Fruit fly (Drosophila melanogaster) whole organism, embryonic: Measurements from ENCODE around the gene CG33288.

Source experiments
- Awh ChIP-seq: fragments of 200-800 bp; sonication (Bioruptor generic); IDR thresholded peaks from 2 replicates; pipeline ENCODE4, ENCODE4 v1.3.6; 2022; ENCODE audit warnings: missing biosample characterization, missing genetic modification characterization
- BEAF-32 ChIP-seq: fragments of 200-800 bp; sonication (Bioruptor generic); optimal IDR thresholded peaks from 3 replicates; lab custom pipeline; 2017; ENCODE audit warnings: missing biosample characterization, missing genetic modification characterization, mild to moderate bottlenecking, moderate library complexity, missing genetic modification reagents
- Bdp1 ChIP-seq: fragments of 200-800 bp; sonication (Bioruptor generic); optimal IDR thresholded peaks from 3 replicates; lab custom pipeline; 2016; ENCODE audit warnings: missing biosample characterization, missing genetic modification characterization
- CG11696 ChIP-seq: fragments of 200-800 bp; sonication (Bioruptor generic); IDR thresholded peaks from 2 replicates; pipeline ENCODE4 v1.3.6; 2022; ENCODE audit warnings: missing biosample characterization, missing genetic modification characterization
- CG11723 ChIP-seq: fragments of 200-800 bp; sonication (Bioruptor generic); optimal IDR thresholded peaks from 2 replicates; lab custom pipeline; 2017; ENCODE audit warnings: missing biosample characterization, mild to moderate bottlenecking, missing genetic modification characterization
- CG1233 ChIP-seq: fragments of 200-800 bp; sonication (Bioruptor generic); optimal IDR thresholded peaks from 4 replicates; lab custom pipeline; 2018; ENCODE audit warnings: missing biosample characterization, mild to moderate bottlenecking, missing genetic modification characterization
- CG1602 ChIP-seq: fragments of 200-800 bp; sonication (Bioruptor generic); optimal IDR thresholded peaks from 3 replicates; lab custom pipeline; 2016; ENCODE audit warnings: missing biosample characterization, missing genetic modification characterization
- CG1603 ChIP-seq: fragments of 200-800 bp; sonication (Bioruptor generic); optimal IDR thresholded peaks from 2 replicates; lab custom pipeline; 2019; ENCODE audit warnings: missing biosample characterization, mild to moderate bottlenecking, missing genetic modification characterization, moderate library complexity
- CG18619 ChIP-seq: fragments of 200-800 bp; sonication (Bioruptor generic); optimal IDR thresholded peaks from 3 replicates; lab custom pipeline; 2017; ENCODE audit warnings: missing biosample characterization, mild to moderate bottlenecking, missing genetic modification characterization
- CG3163 ChIP-seq: fragments of 200-800 bp; sonication (Bioruptor generic); optimal IDR thresholded peaks from 3 replicates; lab custom pipeline; 2016; ENCODE audit warnings: missing biosample characterization, missing genetic modification characterization
- CG32532 ChIP-seq: fragments of 200-800 bp; sonication (Bioruptor generic); IDR thresholded peaks from 2 replicates; pipeline ENCODE4 v1.3.6; 2022; ENCODE audit warnings: missing biosample characterization, missing genetic modification characterization
- CG3726 ChIP-seq: fragments of 200-800 bp; sonication (Bioruptor generic); IDR thresholded peaks from 3 replicates; pipeline ENCODE4, ENCODE4 v1.3.6; 2022; ENCODE audit warnings: missing biosample characterization, missing genetic modification characterization
- CG4360 ChIP-seq: fragments of 200-800 bp; sonication (Bioruptor generic); IDR thresholded peaks from 2 replicates; pipeline ENCODE4 v1.3.6; 2022; ENCODE audit warnings: missing biosample characterization, missing genetic modification characterization
- CG6175 ChIP-seq: fragments of 200-800 bp; sonication (Bioruptor generic); IDR thresholded peaks from 3 replicates; pipeline ENCODE4 v1.3.6; 2022; ENCODE audit warnings: missing biosample characterization, missing genetic modification characterization
- CG6272 ChIP-seq: fragments of 200-800 bp; sonication (Bioruptor generic); IDR thresholded peaks from 2 replicates; pipeline ENCODE4 v1.3.6; 2022; ENCODE audit warnings: missing biosample characterization, missing genetic modification characterization
- CG7987 ChIP-seq: fragments of 200-800 bp; sonication (Bioruptor generic); optimal IDR thresholded peaks from 2 replicates; lab custom pipeline; 2018; ENCODE audit warnings: missing biosample characterization, mild to moderate bottlenecking, missing genetic modification characterization, moderate library complexity
- CG8281 ChIP-seq: fragments of 200-800 bp; sonication (Bioruptor generic); optimal IDR thresholded peaks from 2 replicates; lab custom pipeline; 2018; ENCODE audit warnings: missing biosample characterization, mild to moderate bottlenecking, missing genetic modification characterization, moderate library complexity
- CG8290 ChIP-seq, 3 experiments: fragments of 200-800 bp; sonication (Bioruptor generic); optimal IDR thresholded peaks; 2 replicates each; lab custom pipeline; 2016 to 2019; ENCODE audit warnings: missing biosample characterization in 3 of 3, missing genetic modification characterization in 3 of 3, mild to moderate bottlenecking in 2 of 3, moderate library complexity in 1 of 3
- CG8359 ChIP-seq: fragments of 200-800 bp; sonication (Bioruptor generic); optimal IDR thresholded peaks from 2 replicates; lab custom pipeline; 2017; ENCODE audit warnings: missing biosample characterization, mild to moderate bottlenecking, missing genetic modification characterization, borderline replicate concordance
- CG9437 ChIP-seq: fragments of 200-800 bp; sonication (Bioruptor generic); optimal IDR thresholded peaks from 2 replicates; lab custom pipeline; 2018; ENCODE audit warnings: missing biosample characterization, mild to moderate bottlenecking, missing genetic modification characterization
- D19B ChIP-seq: fragments of 200-800 bp; sonication (Bioruptor generic); optimal IDR thresholded peaks from 2 replicates; lab custom pipeline; 2017; ENCODE audit warnings: missing biosample characterization, mild to moderate bottlenecking, missing genetic modification characterization
- Gug ChIP-seq: fragments of 200-800 bp; sonication (Bioruptor generic); IDR thresholded peaks from 4 replicates; pipeline ENCODE4 v1.3.6; 2022; ENCODE audit warnings: missing biosample characterization, missing genetic modification characterization
- HLH3B ChIP-seq: fragments of 200-800 bp; sonication (Bioruptor generic); IDR thresholded peaks from 2 replicates; pipeline ENCODE4 v1.3.6; 2022; ENCODE audit warnings: missing biosample characterization, missing genetic modification characterization
- Hr3 ChIP-seq: fragments of 200-800 bp; sonication (Bioruptor generic); optimal IDR thresholded peaks from 3 replicates; lab custom pipeline; 2016; ENCODE audit warnings: missing biosample characterization, missing genetic modification characterization
- Hr39 ChIP-seq: fragments of >200 bp; optimal IDR thresholded peaks from 2 replicates; lab custom pipeline; 2017
- Mad ChIP-seq: fragments of 200-800 bp; sonication (Bioruptor generic); optimal IDR thresholded peaks from 2 replicates; lab custom pipeline; 2016; ENCODE audit warnings: missing biosample characterization, missing genetic modification characterization
- Mrtf ChIP-seq: fragments of 200-800 bp; sonication (Bioruptor generic); IDR thresholded peaks from 3 replicates; pipeline ENCODE4 v1.3.6; 2022; ENCODE audit warnings: missing biosample characterization, missing genetic modification characterization
- NC2β ChIP-seq: fragments of 200-800 bp; sonication (Bioruptor generic); optimal IDR thresholded peaks from 2 replicates; lab custom pipeline; 2016; ENCODE audit warnings: missing biosample characterization, missing genetic modification characterization
- Nf-YA ChIP-seq: fragments of 200-800 bp; sonication (Bioruptor generic); IDR thresholded peaks from 2 replicates; pipeline ENCODE4 v1.3.6; 2022; ENCODE audit warnings: missing biosample characterization, missing genetic modification characterization
- Opbp ChIP-seq: fragments of 200-800 bp; sonication (Bioruptor generic); IDR thresholded peaks from 3 replicates; pipeline ENCODE4 v1.3.6; 2022; ENCODE audit warnings: missing biosample characterization, missing genetic modification characterization; ENCODE audit not compliant: partially characterized antibody
- Sox100B ChIP-seq: fragments of 200-800 bp; sonication (Bioruptor generic); optimal IDR thresholded peaks from 3 replicates; lab custom pipeline; 2018; ENCODE audit warnings: missing biosample characterization, mild to moderate bottlenecking, missing genetic modification characterization
- Taf1 ChIP-seq: fragments of 200-800 bp; sonication (Bioruptor generic); IDR thresholded peaks from 2 replicates; pipeline ENCODE4 v1.3.6; 2022; ENCODE audit warnings: missing biosample characterization, missing genetic modification characterization
- Xbp1 ChIP-seq: fragments of 200-800 bp; sonication (Bioruptor generic); optimal IDR thresholded peaks from 3 replicates; lab custom pipeline; 2016; ENCODE audit warnings: missing biosample characterization, mild to moderate bottlenecking, missing genetic modification characterization
- aop ChIP-seq: fragments of 200-800 bp; sonication (Bioruptor generic); IDR thresholded peaks from 2 replicates; pipeline ENCODE4 v1.3.6; 2022; ENCODE audit warnings: missing biosample characterization, missing genetic modification characterization
- cg ChIP-seq: fragments of 200-800 bp; sonication (Bioruptor generic); optimal IDR thresholded peaks from 3 replicates; lab custom pipeline; 2019; ENCODE audit warnings: missing biosample characterization, mild to moderate bottlenecking, missing genetic modification characterization, moderate library complexity
- da ChIP-seq: fragments of 200-800 bp; sonication (Bioruptor generic); optimal IDR thresholded peaks from 2 replicates; lab custom pipeline; 2016; ENCODE audit warnings: missing biosample characterization, missing genetic modification characterization
- danr ChIP-seq: fragments of 200-800 bp; sonication (Bioruptor generic); IDR thresholded peaks from 2 replicates; pipeline ENCODE4 v1.3.6; 2022; ENCODE audit warnings: missing biosample characterization, missing genetic modification characterization
- dmrt11E ChIP-seq: fragments of 200-800 bp; sonication (Bioruptor generic); optimal IDR thresholded peaks from 3 replicates; lab custom pipeline; 2018; ENCODE audit warnings: missing biosample characterization, mild to moderate bottlenecking, missing genetic modification characterization, moderate library complexity
- fd64A ChIP-seq: fragments of 200-800 bp; sonication (Bioruptor generic); optimal IDR thresholded peaks from 3 replicates; lab custom pipeline; 2018; ENCODE audit warnings: missing biosample characterization, mild to moderate bottlenecking, missing genetic modification characterization
- gfzf ChIP-seq: fragments of 200-800 bp; sonication (Bioruptor generic); optimal IDR thresholded peaks from 2 replicates; lab custom pipeline; 2016; ENCODE audit warnings: missing biosample characterization, mild to moderate bottlenecking, missing genetic modification characterization, moderate library complexity
- gsb-n ChIP-seq: fragments of 200-800 bp; sonication (Bioruptor generic); optimal IDR thresholded peaks from 3 replicates; lab custom pipeline; 2018; ENCODE audit warnings: missing biosample characterization, mild to moderate bottlenecking, missing genetic modification characterization
- kah ChIP-seq: fragments of 200-800 bp; sonication (Bioruptor generic); optimal IDR thresholded peaks from 2 replicates; lab custom pipeline; 2018; ENCODE audit warnings: missing biosample characterization, mild to moderate bottlenecking, missing genetic modification characterization
- ken ChIP-seq: fragments of 200-800 bp; sonication (Bioruptor generic); IDR thresholded peaks from 3 replicates; pipeline ENCODE4 v1.3.6; 2022; ENCODE audit warnings: missing biosample characterization, missing genetic modification characterization
- lov ChIP-seq, 2 experiments: fragments of 200-800 bp in 1 of 2; fragments of >200 bp in 1 of 2; sonication (Bioruptor generic) in 1 of 2; IDR thresholded peaks in 1 of 2; optimal IDR thresholded peaks in 1 of 2; 2 replicates in 1 of 2; 3 replicates in 1 of 2; pipeline versions ENCODE4 v1.3.6 to Lab custom; 2017 to 2022; ENCODE audit warnings: missing biosample characterization in 1 of 2, missing genetic modification characterization in 1 of 2
- mirr ChIP-seq: fragments of 200-800 bp; sonication (Bioruptor generic); optimal IDR thresholded peaks from 3 replicates; lab custom pipeline; 2018; ENCODE audit warnings: missing biosample characterization, mild to moderate bottlenecking, missing genetic modification characterization
- ranshi ChIP-seq: fragments of 200-800 bp; sonication (Bioruptor generic); IDR thresholded peaks from 2 replicates; pipeline ENCODE4 v1.3.6; 2022; ENCODE audit warnings: missing biosample characterization, missing genetic modification characterization
- so ChIP-seq: fragments of 200-800 bp; sonication (Bioruptor generic); IDR thresholded peaks from 3 replicates; pipeline ENCODE4 v1.3.6; 2022; ENCODE audit warnings: missing biosample characterization, missing genetic modification characterization
- sr ChIP-seq: fragments of 200-800 bp; sonication (Bioruptor generic); IDR thresholded peaks from 3 replicates; pipeline ENCODE4 v1.3.6; 2022; ENCODE audit warnings: missing biosample characterization, missing genetic modification characterization
- ssp ChIP-seq: fragments of 200-800 bp; sonication (Bioruptor generic); IDR thresholded peaks from 2 replicates; pipeline ENCODE4 v1.3.6; 2022; ENCODE audit warnings: missing biosample characterization, missing genetic modification characterization
- tin ChIP-seq: fragments of 200-800 bp; sonication (Bioruptor generic); optimal IDR thresholded peaks from 3 replicates; lab custom pipeline; 2016; ENCODE audit warnings: missing biosample characterization, missing genetic modification characterization
- zen2 ChIP-seq: fragments of 200-800 bp; sonication (Bioruptor generic); IDR thresholded peaks from 3 replicates; pipeline ENCODE4 v1.3.6; 2022; ENCODE audit warnings: missing biosample characterization, missing genetic modification characterization; ENCODE audit not compliant: partially characterized antibody

CG33288 gene

dm6 chr3L:21479636-21480035, 52.0 kb downstream of the CG33288 start (continued):
- peak; percentile 36 for TF ChIP-seq gsb-n (tag; lab: Kevin White, UChicago)
- TF ChIP-seq CG8359 (GFP tag; lab: Kevin White, UChicago) = no peak
- TF ChIP-seq CG9437 (GFP tag; lab: Kevin White, UChicago) = peak; percentile 25
- no peak for TF ChIP-seq tin (GFP tag; lab: Kevin White, UChicago)
- TF ChIP-seq D19B = no peak
- TF ChIP-seq Taf1 = no peak
- 0 out of 3 replicates have a peak, but pooled peaks have one; percentile 22 for TF ChIP-seq Opbp
- TF ChIP-seq NC2β (GFP tag; lab: Kevin White, UChicago) = peak; percentile 45
- peak; percentile 99 for TF ChIP-seq cg (GFP tag; lab: Kevin White, UChicago)
- no peak for TF ChIP-seq CG8281 (tag; lab: Kevin White, UChicago)
- no peak for TF ChIP-seq ranshi
- 0 out of 3 replicates have a peak, but pooled peaks have one; percentile 11 for TF ChIP-seq Mrtf
- no peak for TF ChIP-seq CG11696
- TF ChIP-seq Hr39 (lab: Kevin White, UChicago) = no peak
- TF ChIP-seq BEAF-32 = no peak
- peak; percentile 30 for TF ChIP-seq Sox100B (GFP tag; lab: Kevin White, UChicago)
- TF ChIP-seq CG1233 (GFP tag; lab: Kevin White, UChicago) = peak; percentile 68
- TF ChIP-seq CG1603 (tag; lab: Kevin White, UChicago) = peak; percentile 63
- TF ChIP-seq Bdp1 (GFP tag; lab: Kevin White, UChicago) = no peak
- TF ChIP-seq CG4360 (GFP tag; lab: Robert Waterston, UW) = no peak
- peak; percentile 65 for TF ChIP-seq CG7987
- no peak for TF ChIP-seq mirr (GFP tag; lab: Kevin White, UChicago)
- no peak for TF ChIP-seq zen2 (GFP tag; lab: Robert Waterston, UW)
- no peak for TF ChIP-seq Gug
- TF ChIP-seq CG3726 (GFP tag; lab: Robert Waterston, UW) = no peak
- no peak for TF ChIP-seq danr (GFP tag; lab: Robert Waterston, UW)
- peak; percentile 33 for TF ChIP-seq Xbp1
- peak; percentile 86 for TF ChIP-seq Nf-YA (GFP tag; lab: Robert Waterston, UW)
- no peak for TF ChIP-seq CG1602 (GFP tag; lab: Kevin White, UChicago)
- peak; percentile 63 for TF ChIP-seq CG3163
- TF ChIP-seq CG32532 (GFP tag; lab: Robert Waterston, UW) = 0 out of 2 replicates have a peak, but pooled peaks have one; percentile 14
- TF ChIP-seq kah (GFP tag; lab: Kevin White, UChicago) = peak; percentile 41
- no peak for TF ChIP-seq Mad (GFP tag; lab: Kevin White, UChicago)
- TF ChIP-seq CG6272 (GFP tag; lab: Robert Waterston, UW) = no peak
- no peak for TF ChIP-seq da
- peak; percentile 57; the same call in 2 of the 3 replicates for TF ChIP-seq CG6175 (GFP tag; lab: Robert Waterston, UW)
- peak; percentile 63; the same call in 1 of the 2 replicates for TF ChIP-seq HLH3B (GFP tag; lab: Robert Waterston, UW)
- no peak for TF ChIP-seq ssp (GFP tag; lab: Robert Waterston, UW)
- TF ChIP-seq aop = peak; percentile 67
- no peak for TF ChIP-seq lov (optimal IDR thresholded peaks at IDR 0.05; lab: Kevin White, UChicago)
- peak; percentile 79; the same call in 1 of the 3 replicates for TF ChIP-seq lov (GFP tag; IDR thresholded peaks at IDR 0.05; lab: Robert Waterston, UW)
- no peak for TF ChIP-seq so (GFP tag; lab: Robert Waterston, UW)
- TF ChIP-seq Awh (GFP tag; lab: Robert Waterston, UW) = no peak; the same call in 1 of the 2 replicates
- no peak for TF ChIP-seq dmrt11E (tag; lab: Kevin White, UChicago)
- TF ChIP-seq sr (GFP tag; lab: Robert Waterston, UW) = peak; percentile 71
- peak; percentile 60; the same call in 2 of the 3 replicates for TF ChIP-seq ken (GFP tag; lab: Robert Waterston, UW)
- peak; percentile 48 for TF ChIP-seq CG11723 (GFP tag; lab: Kevin White, UChicago)
- TF ChIP-seq gfzf (GFP tag; lab: Kevin White, UChicago) = no peak
- no peak for TF ChIP-seq CG8290 (GFP tag; optimal IDR thresholded peaks at IDR 0.05; lab: Kevin White, UChicago)
- peak in 1 of 2 experiments; percentile 24 for TF ChIP-seq CG8290 (tag; optimal IDR thresholded peaks at IDR 0.05; lab: Kevin White, UChicago)
- no peak for TF ChIP-seq Hr3
- TF ChIP-seq fd64A (GFP tag; lab: Kevin White, UChicago) = peak; percentile 73
- TF ChIP-seq CG18619 = no peak
